Worm (Caenorhabditis elegans) whole organism, mixed stage, embryonic: ENCODE results near the gene F46G10.1.

Source experiments
- elt-3 ChIP-seq: fragments of 150-350 bp; optimal IDR thresholded peaks from 2 replicates; lab custom pipeline; 2014; ENCODE audit warnings: missing biosample characterization, missing genetic modification characterization
- lsy-2 ChIP-seq: fragments of 150-350 bp; optimal IDR thresholded peaks from 2 replicates; lab custom pipeline; 2014; ENCODE audit warnings: missing biosample characterization, missing genetic modification characterization
- nhr-237 ChIP-seq: fragments of 150-350 bp; optimal IDR thresholded peaks from 2 replicates; lab custom pipeline; 2014; ENCODE audit warnings: missing biosample characterization, missing genetic modification characterization
- nhr-28 ChIP-seq: fragments of 150-350 bp; optimal IDR thresholded peaks from 2 replicates; lab custom pipeline; 2014; ENCODE audit warnings: missing biosample characterization, missing genetic modification characterization
- snpc-4 ChIP-seq: fragments of 150-350 bp; optimal IDR thresholded peaks from 2 replicates; lab custom pipeline; 2014; ENCODE audit warnings: missing biosample characterization, missing genetic modification characterization
- unc-39 ChIP-seq: fragments of 150-350 bp; optimal IDR thresholded peaks from 2 replicates; lab custom pipeline; 2014; ENCODE audit warnings: missing biosample characterization, missing genetic modification characterization
- ztf-11 ChIP-seq: fragments of 150-350 bp; optimal IDR thresholded peaks from 2 replicates; lab custom pipeline; 2014; ENCODE audit warnings: missing biosample characterization, missing genetic modification characterization

DNA sequence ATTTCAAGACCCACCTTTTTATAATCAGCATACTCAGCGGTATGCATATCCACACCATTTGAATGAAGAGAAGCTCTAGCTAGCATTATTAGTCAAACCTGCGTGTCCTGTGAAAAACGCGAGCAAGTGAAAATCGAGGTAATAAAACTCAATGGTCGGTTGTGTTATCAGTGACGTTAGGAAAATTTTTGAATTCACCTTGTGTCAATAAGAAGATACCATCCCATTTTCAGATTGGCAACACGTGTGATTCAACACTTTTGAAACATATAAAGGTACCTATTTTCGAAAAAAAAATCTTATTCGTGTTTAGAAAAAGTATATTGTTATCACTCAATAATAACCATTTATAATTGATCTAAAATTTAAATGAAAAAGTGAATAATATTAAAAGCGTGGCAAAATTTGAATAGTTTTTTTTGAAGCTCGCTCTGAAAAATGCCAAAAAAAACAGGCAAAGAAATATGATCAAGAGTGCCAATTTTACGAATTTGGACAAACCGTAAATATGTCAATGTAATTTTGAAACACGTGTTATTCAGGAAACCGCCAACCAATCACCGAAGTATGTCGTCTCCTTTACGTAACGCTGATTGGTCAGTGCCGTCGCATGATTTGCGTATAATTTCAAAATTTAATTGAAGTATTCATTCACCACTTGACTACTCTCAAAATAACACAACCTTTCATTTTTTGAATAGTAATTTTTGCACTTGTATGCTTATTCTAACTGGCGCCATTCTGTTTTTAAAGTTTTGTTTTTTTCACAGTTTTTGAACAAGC lies at the start of gene F46G10.1:
- no peak for TF ChIP-seq nhr-28 (tag; lab: Kevin White, UChicago)
- no peak for TF ChIP-seq elt-3 (tag; lab: Kevin White, UChicago)
- TF ChIP-seq ztf-11 (tag; lab: Kevin White, UChicago) = no peak
- TF ChIP-seq unc-39 (tag; lab: Kevin White, UChicago) = no peak
- no peak for TF ChIP-seq snpc-4 (tag; lab: Kevin White, UChicago)
- no peak for TF ChIP-seq lsy-2 (tag; lab: Kevin White, UChicago)
- TF ChIP-seq nhr-237 (tag; lab: Kevin White, UChicago) = no peak
